Worm (Caenorhabditis elegans) whole organism, early embryonic: Measurements from ENCODE around the gene ZC262.13.
A peak's percentile ranks its signal among the peaks of the same experiment; 100 is the strongest.

Source experiments
- B0310.2 ChIP-seq: sonication (generic microtip); optimal IDR thresholded peaks from 2 replicates; lab custom pipeline; 2016; ENCODE audit warnings: mild to moderate bottlenecking, missing genetic modification characterization, missing compliant biosample characterization
- F13C5.2 ChIP-seq: sonication (generic microtip); optimal IDR thresholded peaks from 2 replicates; lab custom pipeline; 2017; ENCODE audit warnings: mild to moderate bottlenecking, missing genetic modification characterization, inconsistent platforms, missing compliant biosample characterization
- aly-1 ChIP-seq: sonication (generic microtip); optimal IDR thresholded peaks from 2 replicates; lab custom pipeline; 2016; ENCODE audit warnings: missing genetic modification characterization, missing compliant biosample characterization
- ama-1 ChIP-seq: fragments of 150-350 bp; optimal IDR thresholded peaks from 2 replicates; lab custom pipeline; 2014
- ceh-13 ChIP-seq: fragments of 200-800 bp; sonication (Bioruptor generic); optimal IDR thresholded peaks from 2 replicates; lab custom pipeline; 2018; ENCODE audit warnings: mild to moderate bottlenecking, missing genetic modification characterization, missing compliant biosample characterization
- ceh-36 ChIP-seq: sonication (generic microtip); optimal IDR thresholded peaks from 2 replicates; lab custom pipeline; 2016; ENCODE audit warnings: missing genetic modification characterization, inconsistent platforms, missing compliant biosample characterization
- ets-7 ChIP-seq: sonication (generic microtip); optimal IDR thresholded peaks from 2 replicates; lab custom pipeline; 2016; ENCODE audit warnings: missing genotype, missing genetic modification characterization, missing compliant biosample characterization
- flt-1 ChIP-seq: fragments of 200-800 bp; sonication (Bioruptor generic); IDR thresholded peaks from 2 replicates; pipeline ENCODE4 v1.3.6; 2022; ENCODE audit warnings: missing genetic modification characterization, missing compliant biosample characterization
- hmbx-1 ChIP-seq: sonication (generic microtip); optimal IDR thresholded peaks from 2 replicates; lab custom pipeline; 2016; ENCODE audit warnings: mild to moderate bottlenecking, missing genetic modification characterization, missing compliant biosample characterization
- hmg-4 ChIP-seq: fragments of 200-800 bp; sonication (Bioruptor generic); optimal IDR thresholded peaks from 2 replicates; lab custom pipeline; 2018; ENCODE audit warnings: mild to moderate bottlenecking, missing genetic modification characterization, missing compliant biosample characterization
- hnd-1 ChIP-seq: sonication (generic microtip); optimal IDR thresholded peaks from 2 replicates; lab custom pipeline; 2016; ENCODE audit warnings: missing genetic modification characterization, missing compliant biosample characterization
- pes-1 ChIP-seq: fragments of 200-800 bp; sonication (Bioruptor generic); IDR thresholded peaks from 2 replicates; pipeline ENCODE4 v1.3.6; 2022; ENCODE audit warnings: missing genetic modification reagents, missing genetic modification characterization, missing compliant biosample characterization
- scrt-1 ChIP-seq: fragments of 200-800 bp; sonication (Bioruptor generic); IDR thresholded peaks from 2 replicates; pipeline ENCODE4 v1.3.6; 2022; ENCODE audit warnings: missing genetic modification characterization, missing compliant biosample characterization
- sea-1 ChIP-seq: fragments of 200-800 bp; sonication (Bioruptor generic); conservative IDR thresholded peaks from 2 replicates; pipeline ENCODE4 v1.3.6; 2022; ENCODE audit warnings: missing genetic modification characterization, missing compliant biosample characterization
- tbx-11 ChIP-seq: fragments of 200-800 bp; sonication (Bioruptor generic); IDR thresholded peaks from 2 replicates; pipeline ENCODE4 v1.3.6; 2022; ENCODE audit warnings: missing genetic modification characterization, missing compliant biosample characterization
- tbx-37 ChIP-seq: fragments of 200-800 bp; sonication (Bioruptor generic); conservative IDR thresholded peaks from 2 replicates; pipeline ENCODE4 v1.3.6; 2022; ENCODE audit warnings: missing genetic modification reagents, missing genetic modification characterization, missing compliant biosample characterization
- tra-4 ChIP-seq: sonication (generic microtip); optimal IDR thresholded peaks from 2 replicates; lab custom pipeline; 2017; ENCODE audit warnings: missing genetic modification characterization, missing compliant biosample characterization

Gene ZC262.13

ce11 chrIII:8354644-8355461, 28.8 kb downstream of the ZC262.13 start, which contains the start of gene unc-116:
TSS of gene unc-116 (minus strand) at chrIII:8355174.
- TF ChIP-seq ets-7 (tag; lab: Kevin White, UChicago), result no peak
- no peak for TF ChIP-seq B0310.2 (tag; lab: Kevin White, UChicago)
- peak; percentile 63 for TF ChIP-seq hmg-4
- TF ChIP-seq tbx-11 (GFP tag; lab: Robert Waterston, UW), result no peak
- TF ChIP-seq hmbx-1 (tag; lab: Kevin White, UChicago), result no peak

ce11 chrIII:8355462-8355815, 29.4 kb downstream of the ZC262.13 start:
- no peak for TF ChIP-seq tra-4 (tag; lab: Kevin White, UChicago)
- no peak for TF ChIP-seq flt-1 (GFP tag; lab: Robert Waterston, UW)
- TF ChIP-seq pes-1 (GFP tag; lab: Robert Waterston, UW), result no peak
- TF ChIP-seq tbx-11 (GFP tag; lab: Robert Waterston, UW), result no peak
- no peak for TF ChIP-seq B0310.2 (tag; lab: Kevin White, UChicago)
- no peak for TF ChIP-seq aly-1
- no peak for TF ChIP-seq F13C5.2 (tag; lab: Kevin White, UChicago)
- no peak for TF ChIP-seq tbx-37
- TF ChIP-seq hmbx-1 (tag; lab: Kevin White, UChicago), result no peak
- TF ChIP-seq ceh-13 (GFP tag; lab: Kevin White, UChicago), result no peak

- TF ChIP-seq flt-1 (GFP tag; lab: Robert Waterston, UW) (no peak), F13C5.2 (tag; lab: Kevin White, UChicago) (peak; percentile 49), scrt-1 (GFP tag; lab: Robert Waterston, UW) (no peak), hmg-4 (peak; percentile 78), aly-1 (peak; percentile 72), sea-1 (GFP tag; lab: Robert Waterston, UW) (no peak)
These were observed 30.4 kb downstream of the ZC262.13 start for ce11 chrIII:8356407-8356881.

- no peak for TF ChIP-seq sea-1 (GFP tag; lab: Robert Waterston, UW)
- TF ChIP-seq ets-7 (tag; lab: Kevin White, UChicago), result no peak
- TF ChIP-seq scrt-1 (GFP tag; lab: Robert Waterston, UW), result no peak
- no peak for TF ChIP-seq ama-1 (lab: Kevin White, UChicago)
- no peak for TF ChIP-seq flt-1 (GFP tag; lab: Robert Waterston, UW)
- no peak for TF ChIP-seq pes-1 (GFP tag; lab: Robert Waterston, UW)
- TF ChIP-seq B0310.2 (tag; lab: Kevin White, UChicago), result no peak
- no peak for TF ChIP-seq tbx-37
- TF ChIP-seq ceh-36 (tag; lab: Kevin White, UChicago), result no peak
- no peak for TF ChIP-seq ceh-13 (GFP tag; lab: Kevin White, UChicago)
- TF ChIP-seq aly-1, result no peak
- TF ChIP-seq F13C5.2 (tag; lab: Kevin White, UChicago), result no peak
- no peak for TF ChIP-seq hmbx-1 (tag; lab: Kevin White, UChicago)
- TF ChIP-seq hmg-4, result no peak
- no peak for TF ChIP-seq tra-4 (tag; lab: Kevin White, UChicago)
- no peak for TF ChIP-seq tbx-11 (GFP tag; lab: Robert Waterston, UW)
These were observed 32.2 kb downstream of the ZC262.13 start, which contains the start of the genes R05D3.8 and rfp-1 for ce11 chrIII:8358213-8358672. TSS of gene R05D3.8 (minus strand) at chrIII:8358327. TSS of gene rfp-1 (plus strand) at chrIII:8358622.

ce11 chrIII:8363253-8364061, 37.4 kb downstream of the ZC262.13 start, which contains the start of gene R05D3.3:
TSS of gene R05D3.3 (plus strand) at chrIII:8364011.
- TF ChIP-seq hmg-4 (no peak), scrt-1 (GFP tag; lab: Robert Waterston, UW) (no peak), F13C5.2 (tag; lab: Kevin White, UChicago) (no peak), ceh-36 (tag; lab: Kevin White, UChicago) (no peak), sea-1 (GFP tag; lab: Robert Waterston, UW) (no peak), pes-1 (GFP tag; lab: Robert Waterston, UW) (no peak), flt-1 (GFP tag; lab: Robert Waterston, UW) (no peak), tbx-11 (GFP tag; lab: Robert Waterston, UW) (no peak)

ce11 chrIII:8368619-8369018, 42.6 kb downstream of the ZC262.13 start, which contains the start of gene R05D3.9:
TSS of gene R05D3.9 (minus strand) at chrIII:8368719.
- TF ChIP-seq pes-1 (GFP tag; lab: Robert Waterston, UW) (no peak), B0310.2 (tag; lab: Kevin White, UChicago) (no peak), tbx-11 (GFP tag; lab: Robert Waterston, UW) (no peak), ets-7 (tag; lab: Kevin White, UChicago) (no peak), ceh-36 (tag; lab: Kevin White, UChicago) (no peak), sea-1 (GFP tag; lab: Robert Waterston, UW) (no peak), hnd-1 (tag; lab: Kevin White, UChicago) (no peak), ceh-13 (GFP tag; lab: Kevin White, UChicago) (no peak), tbx-37 (no peak), hmbx-1 (tag; lab: Kevin White, UChicago) (no peak)

- TF ChIP-seq B0310.2 (tag; lab: Kevin White, UChicago), result no peak
These were observed 43.2 kb downstream of the ZC262.13 start for ce11 chrIII:8369172-8369571.
